Fruit fly (Drosophila melanogaster) ovary, adult (tissue): ENCODE measurements around the gene CG8541.
"Not testable (repeated sequence)": the region's sequence is repeated elsewhere in the genome, so short reads cannot be mapped to it uniquely, and the experiment has no call there.

Experiments
- CG17801 ChIP-seq: fragments of 200-800 bp; optimal IDR thresholded peaks from 2 replicates; lab custom pipeline; 2019; ENCODE audit warnings: missing biosample characterization, mild to moderate bottlenecking, missing genetic modification characterization, moderate library complexity; ENCODE audit not compliant: partially characterized antibody

The CG8541 gene

dm6 chr3L:7470202-7470601 is 1.2 kb upstream of the CG8541 start, which contains the start of gene CG8543:
TSS of gene CG8543 (minus strand) at chr3L:7470302.
- no peak for TF ChIP-seq CG17801 (GFP tag; lab: Kevin White, UChicago)

- TF ChIP-seq CG17801 (GFP tag; lab: Kevin White, UChicago) = no peak
Measured at dm6 chr3L:7475270-7475669, 3.9 kb downstream of the CG8541 start, which contains the start of gene CG43292. TSS of gene CG43292 (plus strand) at chr3L:7475570.

- no peak for TF ChIP-seq CG17801 (GFP tag; lab: Kevin White, UChicago)
Measured at dm6 chr3L:7485667-7486066, 14.3 kb downstream of the CG8541 start, which contains the start of gene mthl6. TSS of gene mthl6 (plus strand) at chr3L:7485967.

dm6 chr3L:7491564-7491963 is 20.2 kb downstream of the CG8541 start, which contains the start of gene Cyp316a1:
TSS of gene Cyp316a1 (plus strand) at chr3L:7491864.
- TF ChIP-seq CG17801 (GFP tag; lab: Kevin White, UChicago) = no peak

dm6 chr3L:7496097-7496496 is 24.7 kb downstream of the CG8541 start, which contains the start of gene Cyp4d8:
TSS of gene Cyp4d8 (minus strand) at chr3L:7496197.
- TF ChIP-seq CG17801 (GFP tag; lab: Kevin White, UChicago) = no peak

dm6 chr3L:7498731-7499130 is 27.4 kb downstream of the CG8541 start, which contains the start of gene CG8539:
TSS of gene CG8539 (minus strand) at chr3L:7498831.
- not testable (repeated sequence) for TF ChIP-seq CG17801 (GFP tag; lab: Kevin White, UChicago)

- no peak for TF ChIP-seq CG17801 (GFP tag; lab: Kevin White, UChicago)
Measured at dm6 chr3L:7506117-7506516, 34.8 kb downstream of the CG8541 start, which contains the start of gene CG7548. TSS of gene CG7548 (minus strand) at chr3L:7506217.

dm6 chr3L:7510414-7511384 is 39.3 kb downstream of the CG8541 start, which contains the start of gene CG7546:
TSS of gene CG7546 (plus strand) at chr3L:7510986.
- TF ChIP-seq CG17801 (GFP tag; lab: Kevin White, UChicago) = no peak

dm6 chr3L:7518351-7519102 is 47.2 kb downstream of the CG8541 start, which contains the start of gene ltl:
TSS of gene ltl (plus strand) at chr3L:7518997.
- no peak for TF ChIP-seq CG17801 (GFP tag; lab: Kevin White, UChicago)

dm6 chr3L:7519219-7519618 is 47.9 kb downstream of the CG8541 start:
- no peak for TF ChIP-seq CG17801 (GFP tag; lab: Kevin White, UChicago)

- no peak for TF ChIP-seq CG17801 (GFP tag; lab: Kevin White, UChicago)
Measured at dm6 chr3L:7520619-7521018, 49.3 kb downstream of the CG8541 start.

- TF ChIP-seq CG17801 (GFP tag; lab: Kevin White, UChicago) = no peak
Measured at dm6 chr3L:7521847-7522246, 50.5 kb downstream of the CG8541 start.
